Worm (Caenorhabditis elegans): ENCODE data around the gene C38C5.1.

Gene C38C5.1

ce11 chrX:5557966-5558365 is at the start of gene C38C5.1:
C38C5.1 (plus strand) TSS chrX:5558055.
- TF ChIP-seq elt-3 (tag; optimal IDR thresholded peaks at IDR 0.05) (no peak), mbf-1 (tag; optimal IDR thresholded peaks at IDR 0.05) (no peak), unc-39 (tag; optimal IDR thresholded peaks at IDR 0.05) (no peak), mdl-1 (tag; optimal IDR thresholded peaks at IDR 0.05) (no peak)

ce11 chrX:5509114-5509877 is 48.6 kb upstream of the C38C5.1 start:
- TF ChIP-seq nhr-11 (tag; optimal IDR thresholded peaks at IDR 0.05): no peak
- TF ChIP-seq mdl-1 (tag; optimal IDR thresholded peaks at IDR 0.05): no peak
- peak; percentile 32 for TF ChIP-seq nhr-129 (tag; optimal IDR thresholded peaks at IDR 0.05)
- no peak for TF ChIP-seq sma-3 (GFP tag; optimal IDR thresholded peaks at IDR 0.05)
- TF ChIP-seq F13H6.1 (tag; optimal IDR thresholded peaks at IDR 0.05): peak; percentile 18

DNA sequence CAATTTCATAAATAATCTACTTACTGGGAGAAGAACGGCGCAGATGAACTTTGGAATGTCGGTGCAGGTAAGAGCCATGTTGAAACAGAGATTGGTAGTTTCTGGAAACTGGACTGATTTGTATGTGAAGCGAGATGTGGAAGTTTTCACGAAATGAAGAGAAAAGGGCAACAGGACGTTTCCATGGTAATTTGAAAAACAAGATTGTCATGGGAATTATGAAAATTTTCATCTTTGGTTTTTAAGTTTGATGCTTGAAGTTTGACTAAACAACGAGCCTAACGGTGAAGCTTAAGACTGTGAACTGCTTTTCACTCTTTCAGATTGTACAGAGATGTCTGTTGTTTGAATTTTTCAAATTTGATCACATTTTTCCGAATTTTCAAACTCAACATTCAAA is 45.6 kb upstream of the C38C5.1 start, which contains the start of gene T23F2.3:
T23F2.3 (minus strand) TSS at position 101 of the 400 bp plus-strand sequence.
- TF ChIP-seq sma-9 (GFP tag; optimal IDR thresholded peaks at IDR 0.05) (no peak), sma-9 (tag; optimal IDR thresholded peaks at IDR 0.05) (no peak), zag-1 (tag; optimal IDR thresholded peaks at IDR 0.05) (no peak), alr-1 (tag; optimal IDR thresholded peaks at IDR 0.05) (no peak), sma-3 (GFP tag; optimal IDR thresholded peaks at IDR 0.05) (no peak), lin-11 (tag; optimal IDR thresholded peaks at IDR 0.05) (no peak), ceh-16 (tag; optimal IDR thresholded peaks at IDR 0.05) (no peak), mab-5 (tag; optimal IDR thresholded peaks at IDR 0.05) (no peak), aly-2 (tag; optimal IDR thresholded peaks at IDR 0.05) (no peak), mbf-1 (tag; optimal IDR thresholded peaks at IDR 0.05) (no peak), nhr-12 (tag; optimal IDR thresholded peaks at IDR 0.05) (no peak), F13H6.1 (tag; optimal IDR thresholded peaks at IDR 0.05) (no peak), Y55F3AM.14 (GFP tag; optimal IDR thresholded peaks at IDR 0.05) (no peak), elt-1 (tag; optimal IDR thresholded peaks at IDR 0.05) (no peak), elt-3 (tag; optimal IDR thresholded peaks at IDR 0.05) (no peak), ama-1 (optimal IDR thresholded peaks at IDR 0.05) (no peak), unc-39 (tag; optimal IDR thresholded peaks at IDR 0.05) (no peak)

DNA sequence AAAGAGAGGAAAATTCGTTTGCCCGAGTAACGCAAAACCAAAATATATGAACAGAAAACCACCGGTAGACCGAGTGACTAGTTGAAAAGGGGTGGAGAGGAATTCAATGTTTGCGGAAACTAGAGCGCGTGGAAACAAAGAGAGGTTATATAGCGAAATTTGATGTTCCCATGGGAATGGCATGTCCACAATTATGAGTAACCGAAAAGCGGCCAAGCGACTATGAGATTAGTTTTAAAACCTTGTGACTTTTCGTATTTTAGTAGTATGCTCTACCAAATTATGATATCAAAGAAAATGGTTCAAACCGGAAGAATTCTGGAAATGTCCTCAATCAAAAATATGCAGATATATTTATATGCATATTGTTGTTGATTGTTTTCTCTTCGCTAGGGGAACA is 45.1 kb upstream of the C38C5.1 start:
- TF ChIP-seq nhr-21 (tag; optimal IDR thresholded peaks at IDR 0.05) (no peak), skn-1 (tag; optimal IDR thresholded peaks at IDR 0.05) (no peak), gmeb-1 (tag; optimal IDR thresholded peaks at IDR 0.05) (no peak), dmd-4 (tag; optimal IDR thresholded peaks at IDR 0.05) (no peak), aly-2 (tag; optimal IDR thresholded peaks at IDR 0.05) (no peak), C34F6.9 (tag; optimal IDR thresholded peaks at IDR 0.05) (peak; percentile 14), lin-13 (GFP tag; optimal IDR thresholded peaks at IDR 0.05) (no peak), sma-9 (GFP tag; optimal IDR thresholded peaks at IDR 0.05) (no peak), sma-9 (tag; optimal IDR thresholded peaks at IDR 0.05) (no peak), ceh-82 (tag; optimal IDR thresholded peaks at IDR 0.05) (no peak), mbf-1 (tag; optimal IDR thresholded peaks at IDR 0.05) (no peak), blmp-1 (tag; optimal IDR thresholded peaks at IDR 0.05; ENCODE audit: insufficient read depth) (no peak), elt-3 (tag; optimal IDR thresholded peaks at IDR 0.05) (no peak), zag-1 (tag; optimal IDR thresholded peaks at IDR 0.05) (no peak), fos-1 (tag; optimal IDR thresholded peaks at IDR 0.05) (peak; percentile 6), ztf-1 (GFP tag; conservative IDR thresholded peaks at IDR 0.05) (no peak), ceh-16 (tag; optimal IDR thresholded peaks at IDR 0.05) (no peak), unc-55 (GFP tag; optimal IDR thresholded peaks at IDR 0.05) (no peak), ztf-11 (tag; optimal IDR thresholded peaks at IDR 0.05) (no peak), ZK546.5 (tag; optimal IDR thresholded peaks at IDR 0.05) (no peak), F13H6.1 (tag; optimal IDR thresholded peaks at IDR 0.05) (peak; percentile 29), sma-3 (GFP tag; optimal IDR thresholded peaks at IDR 0.05) (no peak), nhr-11 (tag; optimal IDR thresholded peaks at IDR 0.05) (no peak), nhr-129 (tag; optimal IDR thresholded peaks at IDR 0.05) (peak; percentile 33), R02D3.7 (tag; optimal IDR thresholded peaks at IDR 0.05) (no peak), lsy-2 (tag; optimal IDR thresholded peaks at IDR 0.05) (peak in 1 of 2 experiments; percentile 6), nhr-23 (tag; optimal IDR thresholded peaks at IDR 0.05) (no peak), nhr-10 (tag; optimal IDR thresholded peaks at IDR 0.05) (no peak), peb-1 (tag; optimal IDR thresholded peaks at IDR 0.05) (no peak), ama-1 (optimal IDR thresholded peaks at IDR 0.05) (no peak), ztf-4 (tag; optimal IDR thresholded peaks at IDR 0.05) (no peak), lin-11 (tag; optimal IDR thresholded peaks at IDR 0.05) (peak; percentile 26), egl-27 (tag; optimal IDR thresholded peaks at IDR 0.05) (no peak), Y55F3AM.14 (GFP tag; optimal IDR thresholded peaks at IDR 0.05) (no peak), snpc-4 (tag; optimal IDR thresholded peaks at IDR 0.05) (no peak), nhr-25 (tag; optimal IDR thresholded peaks at IDR 0.05) (no peak), lin-39 (tag; optimal IDR thresholded peaks at IDR 0.05) (no peak), unc-39 (tag; optimal IDR thresholded peaks at IDR 0.05) (no peak), nhr-77 (tag; optimal IDR thresholded peaks at IDR 0.05) (no peak), nhr-6 (tag; optimal IDR thresholded peaks at IDR 0.05) (no peak), mab-5 (tag; optimal IDR thresholded peaks at IDR 0.05) (no peak), nhr-12 (tag; optimal IDR thresholded peaks at IDR 0.05) (no peak)
